Worm (Caenorhabditis elegans): ENCODE data around the gene srsx-28.

srsx-28 gene

DNA sequence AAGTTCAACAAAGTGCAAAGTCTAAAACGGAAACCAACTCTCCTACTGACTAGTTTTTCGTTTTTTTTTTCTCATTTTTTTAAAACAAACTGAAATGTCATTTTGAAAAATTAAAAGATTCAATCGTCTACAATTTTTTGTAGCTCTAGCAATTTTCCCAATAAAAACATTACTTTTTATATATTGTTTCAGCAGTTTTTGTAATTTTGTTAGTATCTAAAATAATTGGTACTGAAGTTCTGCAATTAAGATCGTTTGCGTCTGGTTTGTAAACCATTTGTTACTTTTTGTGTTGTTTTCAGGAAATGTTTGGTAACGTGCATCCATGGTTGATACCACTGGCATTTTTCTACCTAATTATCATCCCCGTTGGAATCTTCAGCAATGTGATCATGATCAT lies 6.2 kb downstream of the srsx-28 start, which contains the start of gene srsx-30:
Gene srsx-30 (plus strand): TSS at position 301 of the 400 bp plus-strand sequence.
- TF ChIP-seq fos-1 (tag; optimal IDR thresholded peaks at IDR 0.05) (no peak), eor-1 (tag; optimal IDR thresholded peaks at IDR 0.05) (no peak), egl-5 (tag; optimal IDR thresholded peaks at IDR 0.05) (no peak), lin-39 (tag; optimal IDR thresholded peaks at IDR 0.05) (no peak), pqm-1 (tag; optimal IDR thresholded peaks at IDR 0.05) (no peak), snpc-4 (tag; optimal IDR thresholded peaks at IDR 0.05) (no peak), daf-12 (tag; optimal IDR thresholded peaks at IDR 0.05) (no peak)

DNA sequence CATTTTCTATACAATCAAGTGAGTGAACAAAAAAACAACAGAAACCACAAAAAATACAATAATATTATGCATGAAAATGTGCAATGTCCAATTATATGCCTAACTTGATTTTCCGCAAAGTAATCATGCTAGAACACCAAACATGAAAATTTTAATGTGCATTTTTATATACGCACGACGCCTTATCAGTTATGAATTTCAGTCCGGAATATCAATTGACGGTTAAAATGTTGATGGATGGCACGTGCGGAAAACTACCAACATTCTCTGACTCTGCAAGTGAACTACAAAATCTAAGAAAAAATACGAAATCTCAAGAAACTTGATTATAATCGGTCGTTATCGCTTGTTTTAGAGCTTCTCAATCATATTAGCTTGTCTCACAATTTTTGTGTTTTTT lies 7.6 kb downstream of the srsx-28 start:
- TF ChIP-seq elt-2 (tag; optimal IDR thresholded peaks at IDR 0.05) (peak; percentile 78), egl-27 (tag; optimal IDR thresholded peaks at IDR 0.05) (no peak), ztf-11 (tag; optimal IDR thresholded peaks at IDR 0.05) (no peak), ceh-9 (tag; optimal IDR thresholded peaks at IDR 0.05) (no peak), pha-4 (tag; optimal IDR thresholded peaks at IDR 0.05) (peak; percentile 15), nfya-1 (tag; optimal IDR thresholded peaks at IDR 0.05; ENCODE audit: insufficient read depth) (no peak), ceh-16 (tag; optimal IDR thresholded peaks at IDR 0.05) (no peak), pqm-1 (tag; optimal IDR thresholded peaks at IDR 0.05) (peak; percentile 65), eor-1 (tag; optimal IDR thresholded peaks at IDR 0.05) (no peak)

DNA sequence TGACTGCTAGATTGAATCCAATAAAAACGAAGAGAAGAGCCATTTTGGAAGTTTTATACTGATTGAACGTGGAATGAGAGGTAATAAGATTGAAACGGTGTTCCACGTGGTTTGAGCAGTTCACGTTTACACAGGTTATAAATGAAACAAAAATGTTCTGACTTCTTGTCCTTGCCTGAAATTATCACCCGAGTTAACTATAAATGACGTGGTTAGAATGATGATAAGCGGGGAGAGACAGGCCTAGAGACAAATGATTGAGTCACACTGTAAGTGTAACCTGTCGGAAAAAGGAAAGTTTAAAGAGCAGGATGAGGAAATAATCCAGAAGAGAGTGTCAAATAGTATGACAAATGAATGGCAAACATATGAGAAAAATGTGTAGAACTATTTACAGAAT lies 8.6 kb downstream of the srsx-28 start, which contains the start of gene C51E3.10:
Gene C51E3.10 (minus strand): TSS at position 181 of the 400 bp plus-strand sequence.
- TF ChIP-seq pha-4 (tag; optimal IDR thresholded peaks at IDR 0.05): peak; percentile 15
- no peak for TF ChIP-seq ztf-11 (tag; optimal IDR thresholded peaks at IDR 0.05)
- no peak for TF ChIP-seq mml-1 (tag; optimal IDR thresholded peaks at IDR 0.05)
- TF ChIP-seq fkh-2 (tag; optimal IDR thresholded peaks at IDR 0.05): no peak
- no peak for TF ChIP-seq zag-1 (tag; optimal IDR thresholded peaks at IDR 0.05)
- no peak for TF ChIP-seq eor-1 (tag; optimal IDR thresholded peaks at IDR 0.05)
- TF ChIP-seq nhr-67 (tag; optimal IDR thresholded peaks at IDR 0.05): no peak
- no peak for TF ChIP-seq elt-1 (tag; optimal IDR thresholded peaks at IDR 0.05)
- no peak for TF ChIP-seq ama-1 (optimal IDR thresholded peaks at IDR 0.05)
- TF ChIP-seq nhr-76 (tag; optimal IDR thresholded peaks at IDR 0.05): no peak
- TF ChIP-seq egl-27 (tag; optimal IDR thresholded peaks at IDR 0.05): no peak
- TF ChIP-seq lin-39 (tag; optimal IDR thresholded peaks at IDR 0.05): no peak
- TF ChIP-seq pqm-1 (tag; optimal IDR thresholded peaks at IDR 0.05): peak; percentile 96
- TF ChIP-seq egl-5 (tag; optimal IDR thresholded peaks at IDR 0.05): no peak
- peak; percentile 39 for TF ChIP-seq jun-1 (tag; optimal IDR thresholded peaks at IDR 0.05)
- no peak for TF ChIP-seq unc-62 (GFP tag; optimal IDR thresholded peaks at IDR 0.05)
- TF ChIP-seq ceh-16 (tag; optimal IDR thresholded peaks at IDR 0.05): no peak
- peak; percentile 24 for TF ChIP-seq mdl-1 (tag; optimal IDR thresholded peaks at IDR 0.05)
- no peak for TF ChIP-seq ztf-4 (tag; optimal IDR thresholded peaks at IDR 0.05)
- no peak for TF ChIP-seq nhr-11 (tag; optimal IDR thresholded peaks at IDR 0.05)
- no peak for TF ChIP-seq nhr-28 (tag; optimal IDR thresholded peaks at IDR 0.05)
- TF ChIP-seq tbx-2 (tag; optimal IDR thresholded peaks at IDR 0.05): no peak
- TF ChIP-seq fkh-10 (GFP tag; optimal IDR thresholded peaks at IDR 0.05): no peak
- no peak for TF ChIP-seq nhr-77 (tag; optimal IDR thresholded peaks at IDR 0.05)
- no peak for TF ChIP-seq unc-39 (tag; optimal IDR thresholded peaks at IDR 0.05)
- peak; percentile 70 for TF ChIP-seq skn-1 (tag; optimal IDR thresholded peaks at IDR 0.05)
- TF ChIP-seq aly-2 (tag; optimal IDR thresholded peaks at IDR 0.05): no peak
- TF ChIP-seq elt-2 (tag; optimal IDR thresholded peaks at IDR 0.05): peak; percentile 94
- no peak for TF ChIP-seq ZK546.5 (tag; optimal IDR thresholded peaks at IDR 0.05)
- TF ChIP-seq sea-2 (GFP tag; optimal IDR thresholded peaks at IDR 0.05): no peak
- TF ChIP-seq hmg-11 (tag; optimal IDR thresholded peaks at IDR 0.05): no peak
- TF ChIP-seq snpc-4 (tag; optimal IDR thresholded peaks at IDR 0.05): no peak
- TF ChIP-seq R02D3.7 (tag; optimal IDR thresholded peaks at IDR 0.05): no peak

DNA sequence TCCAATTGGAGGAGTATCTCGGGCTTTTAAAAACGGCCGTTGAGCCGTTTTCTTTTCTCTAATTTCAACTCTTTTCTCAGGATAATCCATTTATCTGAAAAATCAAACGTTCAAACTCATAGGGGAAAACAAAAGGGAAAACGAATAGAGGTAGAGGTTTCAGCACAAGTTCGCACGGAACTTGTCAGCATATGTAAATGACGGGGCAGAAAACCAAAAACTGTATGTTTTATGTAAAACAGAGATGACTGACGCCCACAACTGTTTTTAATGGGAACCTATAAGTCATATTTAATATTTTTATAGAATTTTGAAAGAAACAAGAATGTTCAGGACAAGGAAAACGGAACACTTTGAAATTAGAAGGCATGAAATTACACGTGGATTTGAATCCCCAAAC lies 14.0 kb downstream of the srsx-28 start, which contains the start of gene C51E3.6:
Gene C51E3.6 (minus strand): TSS at position 101 of the 400 bp plus-strand sequence.
- TF ChIP-seq nhr-237 (tag; optimal IDR thresholded peaks at IDR 0.05): no peak
- no peak for TF ChIP-seq egl-5 (tag; optimal IDR thresholded peaks at IDR 0.05)
- no peak for TF ChIP-seq nhr-43 (tag; optimal IDR thresholded peaks at IDR 0.05; ENCODE audit: poor library complexity, severe bottlenecking)
- TF ChIP-seq fos-1 (tag; optimal IDR thresholded peaks at IDR 0.05): no peak
- no peak for TF ChIP-seq aly-2 (tag; optimal IDR thresholded peaks at IDR 0.05)
- TF ChIP-seq nhr-12 (tag; optimal IDR thresholded peaks at IDR 0.05): no peak
- TF ChIP-seq elt-1 (tag; optimal IDR thresholded peaks at IDR 0.05): no peak
- no peak for TF ChIP-seq eor-1 (tag; optimal IDR thresholded peaks at IDR 0.05)
- TF ChIP-seq ztf-11 (tag; optimal IDR thresholded peaks at IDR 0.05): no peak
- no peak for TF ChIP-seq nhr-23 (tag; optimal IDR thresholded peaks at IDR 0.05)
- no peak for TF ChIP-seq nhr-77 (tag; optimal IDR thresholded peaks at IDR 0.05)
- no peak for TF ChIP-seq pha-4 (tag; optimal IDR thresholded peaks at IDR 0.05)
- TF ChIP-seq R02D3.7 (tag; optimal IDR thresholded peaks at IDR 0.05): no peak
- TF ChIP-seq snpc-4 (tag; optimal IDR thresholded peaks at IDR 0.05): no peak
- no peak for TF ChIP-seq egl-27 (tag; optimal IDR thresholded peaks at IDR 0.05)
- TF ChIP-seq lsy-12 (tag; optimal IDR thresholded peaks at IDR 0.05): no peak
- no peak for TF ChIP-seq nhr-28 (tag; optimal IDR thresholded peaks at IDR 0.05)
- TF ChIP-seq nfya-1 (tag; optimal IDR thresholded peaks at IDR 0.05; ENCODE audit: insufficient read depth): no peak
- TF ChIP-seq mml-1 (tag; optimal IDR thresholded peaks at IDR 0.05): no peak
- TF ChIP-seq elt-2 (tag; optimal IDR thresholded peaks at IDR 0.05): no peak

Data from whole organism, L3 larva.